Worm (Caenorhabditis elegans) whole organism, L1 larva: ENCODE data around the gene C46F4.3.

Experiments
- C04F5.9 ChIP-seq: sonication (generic microtip); optimal IDR thresholded peaks from 2 replicates; lab custom pipeline; 2016; ENCODE audit warnings: missing genetic modification characterization, missing compliant biosample characterization
- C16A3.4 ChIP-seq: fragments of 150-350 bp; optimal IDR thresholded peaks from 2 replicates; lab custom pipeline; 2014; ENCODE audit warnings: missing biosample characterization, missing genetic modification characterization
- C34B4.2 ChIP-seq: sonication (generic microtip); optimal IDR thresholded peaks from 2 replicates; lab custom pipeline; 2017; ENCODE audit warnings: mild to moderate bottlenecking, missing genetic modification characterization, missing compliant biosample characterization
- aly-2 ChIP-seq: fragments of 150-350 bp; optimal IDR thresholded peaks from 2 replicates; lab custom pipeline; 2014; ENCODE audit warnings: missing biosample characterization, missing genetic modification characterization
- ama-1 ChIP-seq: fragments of 150-350 bp; optimal IDR thresholded peaks from 2 replicates; lab custom pipeline; 2014
- blmp-1 ChIP-seq: fragments of 150-350 bp; optimal IDR thresholded peaks from 2 replicates; lab custom pipeline; 2014; ENCODE audit warnings: missing biosample characterization, missing genetic modification characterization
- ceh-63 ChIP-seq: fragments of 200-800 bp; sonication (Bioruptor generic); optimal IDR thresholded peaks from 2 replicates; lab custom pipeline; 2018; ENCODE audit warnings: mild to moderate bottlenecking, missing genetic modification characterization, missing compliant biosample characterization
- ceh-8 ChIP-seq: fragments of 200-800 bp; sonication (Bioruptor generic); optimal IDR thresholded peaks from 2 replicates; lab custom pipeline; 2018; ENCODE audit warnings: mild to moderate bottlenecking, missing genetic modification characterization, moderate library complexity, missing compliant biosample characterization
- ceh-90 ChIP-seq: sonication (generic microtip); optimal IDR thresholded peaks from 2 replicates; lab custom pipeline; 2016; ENCODE audit warnings: missing genetic modification characterization, missing compliant biosample characterization
- ces-1 ChIP-seq: fragments of 150-350 bp; optimal IDR thresholded peaks from 2 replicates; lab custom pipeline; 2014; ENCODE audit warnings: missing biosample characterization, missing genetic modification reagents, missing genetic modification characterization
- dpl-1 ChIP-seq, 3 experiments: fragments of 150-350 bp in 2 of 3; sonication (generic microtip) in 1 of 3; optimal IDR thresholded peaks; 2 replicates each; lab custom pipeline; 2014 to 2017; ENCODE audit warnings: missing biosample characterization in 3 of 3, missing genetic modification characterization in 3 of 3, missing genetic modification reagents in 3 of 3
- efl-1 ChIP-seq, 4 experiments: fragments of 150-350 bp; optimal IDR thresholded peaks in 3 of 4; peaks in 1 of 4; 1 replicate in 1 of 4; 2 replicates in 3 of 4; lab custom pipeline; 2014; ENCODE audit warnings: missing biosample characterization in 2 of 4, missing genetic modification characterization in 2 of 4, missing genetic modification reagents in 2 of 4
- efl-3 ChIP-seq: fragments of 200-800 bp; sonication (Bioruptor generic); optimal IDR thresholded peaks from 2 replicates; lab custom pipeline; 2018; ENCODE audit warnings: mild to moderate bottlenecking, missing genetic modification characterization, missing compliant biosample characterization
- elt-2 ChIP-seq: sonication (generic microtip); optimal IDR thresholded peaks from 2 replicates; lab custom pipeline; 2016; ENCODE audit warnings: missing genetic modification characterization, mild to moderate bottlenecking, inconsistent platforms, missing compliant biosample characterization, missing genetic modification reagents
- elt-3 ChIP-seq, 6 experiments: fragments of 150-350 bp in 1 of 6; sonication (generic microtip); optimal IDR thresholded peaks; 2 replicates each; lab custom pipeline; 2017 to 2018; ENCODE audit warnings: missing biosample characterization in 6 of 6, missing genetic modification characterization in 6 of 6, inconsistent platforms in 1 of 6
- ets-5 ChIP-seq: fragments of 200-800 bp; sonication (Bioruptor generic); IDR thresholded peaks from 2 replicates; pipeline ENCODE4 v1.3.6; 2022; ENCODE audit warnings: missing genetic modification characterization, missing compliant biosample characterization
- fkh-4 ChIP-seq: sonication (generic microtip); optimal IDR thresholded peaks from 2 replicates; lab custom pipeline; 2016; ENCODE audit warnings: missing compliant biosample characterization, missing genetic modification characterization, borderline replicate concordance
- fos-1 ChIP-seq: fragments of 150-350 bp; optimal IDR thresholded peaks from 2 replicates; lab custom pipeline; 2014; ENCODE audit warnings: missing biosample characterization, missing genetic modification characterization
- grh-1 ChIP-seq: fragments of 200-800 bp; sonication (Bioruptor generic); IDR thresholded peaks from 2 replicates; pipeline ENCODE4 v1.3.6; 2022; ENCODE audit warnings: missing genetic modification reagents, missing genetic modification characterization, missing compliant biosample characterization
- hlh-17 ChIP-seq: fragments of 200-800 bp; sonication (Bioruptor generic); optimal IDR thresholded peaks from 2 replicates; lab custom pipeline; 2018; ENCODE audit warnings: missing genetic modification characterization, mild to moderate bottlenecking, missing compliant biosample characterization, moderate library complexity, borderline replicate concordance
- hlh-4 ChIP-seq: sonication (generic microtip); optimal IDR thresholded peaks from 2 replicates; lab custom pipeline; 2016; ENCODE audit warnings: mild to moderate bottlenecking, missing genetic modification characterization, missing compliant biosample characterization
- hpl-2 ChIP-seq: fragments of 150-350 bp; optimal IDR thresholded peaks from 2 replicates; lab custom pipeline; 2014; ENCODE audit warnings: missing biosample characterization, missing genetic modification reagents, missing genetic modification characterization
- isw-1 ChIP-seq: fragments of 200-800 bp; sonication (Bioruptor generic); IDR thresholded peaks from 2 replicates; pipeline ENCODE4 v1.3.6; 2022; ENCODE audit warnings: missing genetic modification characterization, missing compliant biosample characterization
- jun-1 ChIP-seq: fragments of 150-350 bp; optimal IDR thresholded peaks from 2 replicates; lab custom pipeline; 2014; ENCODE audit warnings: missing biosample characterization, missing genetic modification reagents, missing genetic modification characterization
- lin-15B ChIP-seq: fragments of 150-350 bp; sonication (generic microtip); optimal IDR thresholded peaks from 3 replicates; lab custom pipeline; 2014; ENCODE audit warnings: missing biosample characterization, missing genetic modification characterization
- lin-35 ChIP-seq, 2 experiments: fragments of 150-350 bp; optimal IDR thresholded peaks; 2 replicates each; lab custom pipeline; 2014; ENCODE audit warnings: missing biosample characterization in 2 of 2, missing genetic modification characterization in 2 of 2, missing genetic modification reagents in 2 of 2
- lir-3 ChIP-seq: sonication (generic microtip); optimal IDR thresholded peaks from 2 replicates; lab custom pipeline; 2016; ENCODE audit warnings: mild to moderate bottlenecking, missing genetic modification characterization, moderate library complexity, missing compliant biosample characterization; ENCODE audit not compliant: poor library complexity
- lsy-2 ChIP-seq, 2 experiments: fragments of 150-350 bp; optimal IDR thresholded peaks; 2 replicates each; lab custom pipeline; 2014; ENCODE audit warnings: missing biosample characterization in 2 of 2, missing genetic modification characterization in 2 of 2
- mdl-1 ChIP-seq, 2 experiments: fragments of 150-350 bp; optimal IDR thresholded peaks; 2 replicates each; lab custom pipeline; 2014 to 2017; ENCODE audit warnings: missing biosample characterization in 2 of 2, missing genetic modification characterization in 2 of 2, inconsistent platforms in 1 of 2
- mef-2 ChIP-seq: fragments of 150-350 bp; optimal IDR thresholded peaks from 2 replicates; lab custom pipeline; 2014; ENCODE audit warnings: missing biosample characterization, missing genetic modification characterization
- mep-1 ChIP-seq: fragments of 150-350 bp; optimal IDR thresholded peaks from 2 replicates; lab custom pipeline; 2014; ENCODE audit warnings: missing biosample characterization, missing genetic modification characterization
- nhr-11 ChIP-seq: fragments of 150-350 bp; optimal IDR thresholded peaks from 2 replicates; lab custom pipeline; 2014; ENCODE audit warnings: missing biosample characterization, missing genetic modification characterization
- nhr-12 ChIP-seq: sonication (generic microtip); optimal IDR thresholded peaks from 2 replicates; lab custom pipeline; 2017; ENCODE audit warnings: missing biosample characterization, missing genetic modification characterization
- nhr-47 ChIP-seq: sonication (generic microtip); optimal IDR thresholded peaks from 2 replicates; lab custom pipeline; 2016; ENCODE audit warnings: mild to moderate bottlenecking, missing genetic modification characterization, moderate library complexity, missing compliant biosample characterization
- nhr-71 ChIP-seq: sonication (generic microtip); optimal IDR thresholded peaks from 2 replicates; lab custom pipeline; 2016; ENCODE audit warnings: mild to moderate bottlenecking, missing genetic modification characterization, moderate library complexity, missing compliant biosample characterization
- nhr-85 ChIP-seq: sonication (generic microtip); peaks from one replicate; lab custom pipeline; 2016; ENCODE audit warnings: missing genetic modification characterization, inconsistent platforms, missing compliant biosample characterization
- pag-3 ChIP-seq: sonication (generic microtip); optimal IDR thresholded peaks from 2 replicates; lab custom pipeline; 2017; ENCODE audit warnings: missing genetic modification characterization, mild to moderate bottlenecking, missing compliant biosample characterization, antibody characterized with exemption, borderline replicate concordance; ENCODE audit not compliant: insufficient read depth
- pqm-1 ChIP-seq: sonication (generic microtip); optimal IDR thresholded peaks from 3 replicates; lab custom pipeline; 2017; ENCODE audit warnings: missing biosample characterization, missing genetic modification characterization
- skn-1 ChIP-seq: fragments of 150-350 bp; optimal IDR thresholded peaks from 2 replicates; lab custom pipeline; 2014; ENCODE audit warnings: missing biosample characterization, missing genetic modification characterization
- snpc-4 ChIP-seq: fragments of 150-350 bp; optimal IDR thresholded peaks from 2 replicates; lab custom pipeline; 2014; ENCODE audit warnings: missing biosample characterization, missing genetic modification characterization
- sox-4 ChIP-seq: sonication (generic microtip); optimal IDR thresholded peaks from 2 replicates; lab custom pipeline; 2016; ENCODE audit warnings: missing genetic modification characterization, missing compliant biosample characterization
- sup-37 ChIP-seq: fragments of 200-800 bp; sonication (Bioruptor generic); optimal IDR thresholded peaks from 2 replicates; lab custom pipeline; 2018; ENCODE audit warnings: mild to moderate bottlenecking, missing genetic modification characterization, missing compliant biosample characterization
- swsn-7 ChIP-seq: sonication (generic microtip); optimal IDR thresholded peaks from 2 replicates; lab custom pipeline; 2016; ENCODE audit warnings: missing genetic modification characterization, missing compliant biosample characterization
- tbx-2 ChIP-seq: sonication (generic microtip); optimal IDR thresholded peaks from 2 replicates; lab custom pipeline; 2016; ENCODE audit warnings: missing genetic modification characterization, missing compliant biosample characterization
- unc-30 ChIP-seq: sonication (generic microtip); optimal IDR thresholded peaks from 2 replicates; lab custom pipeline; 2017; ENCODE audit warnings: missing biosample characterization, missing genetic modification characterization
- unc-62 ChIP-seq: fragments of 150-350 bp; optimal IDR thresholded peaks from 2 replicates; lab custom pipeline; 2014; ENCODE audit warnings: missing biosample characterization, missing genetic modification reagents, missing genetic modification characterization
- unc-98 ChIP-seq: fragments of 200-800 bp; sonication (Bioruptor generic); IDR thresholded peaks from 2 replicates; pipeline ENCODE4 v1.3.6; 2022; ENCODE audit warnings: missing genetic modification characterization, missing compliant biosample characterization
- vab-15 ChIP-seq: sonication (generic microtip); optimal IDR thresholded peaks from 2 replicates; lab custom pipeline; 2017; ENCODE audit warnings: missing genotype, mild to moderate bottlenecking, missing genetic modification characterization, missing compliant biosample characterization
- zag-1 ChIP-seq: fragments of 150-350 bp; optimal IDR thresholded peaks from 2 replicates; lab custom pipeline; 2014; ENCODE audit warnings: missing biosample characterization, missing genetic modification characterization
- zip-4 ChIP-seq: fragments of 200-800 bp; sonication (Bioruptor generic); optimal IDR thresholded peaks from 2 replicates; lab custom pipeline; 2018; ENCODE audit warnings: mild to moderate bottlenecking, missing genetic modification characterization, moderate library complexity, missing compliant biosample characterization
- ztf-11 ChIP-seq, 2 experiments: sonication (generic microtip); optimal IDR thresholded peaks; 2 replicates each; lab custom pipeline; 2016 to 2017; ENCODE audit warnings: missing genetic modification characterization in 2 of 2, missing biosample characterization in 1 of 2, missing compliant biosample characterization in 1 of 2
- ztf-4 ChIP-seq: fragments of 150-350 bp; optimal IDR thresholded peaks from 2 replicates; lab custom pipeline; 2014; ENCODE audit warnings: missing biosample characterization, missing genetic modification characterization

The C46F4.3 gene

DNA sequence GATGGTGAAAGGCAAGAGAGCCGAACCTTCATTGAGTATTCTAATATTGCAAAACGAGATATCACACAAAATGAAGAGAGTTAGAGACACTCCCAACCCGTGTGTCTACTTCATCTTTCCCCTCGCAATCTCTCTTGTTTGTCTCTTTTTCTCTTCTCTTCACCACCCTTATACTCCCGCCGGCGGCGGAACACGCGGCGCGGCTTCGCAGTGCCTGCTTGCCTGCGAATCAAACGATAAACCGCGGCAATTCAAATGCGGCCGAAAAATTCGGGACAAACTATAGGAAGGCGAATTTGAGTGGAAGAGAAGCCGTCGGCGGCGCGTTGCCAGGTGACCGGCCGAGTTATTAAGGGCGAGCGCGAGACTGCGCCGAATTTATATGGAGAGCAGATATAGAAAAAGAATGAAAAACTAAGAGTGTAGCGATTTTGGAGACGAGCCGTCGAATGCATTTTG, 49.0 kb downstream of the C46F4.3 start, which contains the start of gene klp-13 (continued):
- TF ChIP-seq ztf-4, result peak; percentile 43
- peak; percentile 91 for TF ChIP-seq nhr-47 (tag; lab: Kevin White, UChicago)
- peak; percentile 67 to 92 for TF ChIP-seq efl-1 (optimal IDR thresholded peaks at IDR 0.05; lab: Kevin White, UChicago)
- TF ChIP-seq efl-1 (GFP tag; optimal IDR thresholded peaks at IDR 0.05 in 1 of 2; lab: Kevin White, UChicago), result peak; percentile 94 to 99
- peak; percentile 91 for TF ChIP-seq C16A3.4 (tag; lab: Kevin White, UChicago)
- no peak for TF ChIP-seq hpl-2 (GFP tag; lab: Kevin White, UChicago)
- TF ChIP-seq efl-3 (GFP tag; lab: Kevin White, UChicago), result no peak
- TF ChIP-seq ceh-8 (GFP tag; lab: Kevin White, UChicago), result peak; percentile 69
- TF ChIP-seq nhr-71, result peak; percentile 94
- peak; percentile 65 for TF ChIP-seq sox-4 (tag; lab: Kevin White, UChicago)
- peak; percentile 89 for TF ChIP-seq tbx-2 (tag; lab: Kevin White, UChicago)
- no peak for TF ChIP-seq ceh-63 (GFP tag; lab: Kevin White, UChicago)
- TF ChIP-seq ama-1 (lab: Kevin White, UChicago), result peak; percentile 2
- TF ChIP-seq snpc-4 (tag; lab: Kevin White, UChicago), result peak; percentile 5
- no peak for TF ChIP-seq hlh-4 (tag; lab: Kevin White, UChicago)
- TF ChIP-seq blmp-1 (tag; lab: Kevin White, UChicago), result peak; percentile 81
- TF ChIP-seq isw-1 (GFP tag; lab: Robert Waterston, UW), result peak; percentile 55; the same call in 1 of the 2 replicates
- TF ChIP-seq jun-1 (tag; lab: Kevin White, UChicago), result peak; percentile 74
- TF ChIP-seq aly-2 (tag; lab: Kevin White, UChicago), result peak; percentile 38
- peak; percentile 64 for TF ChIP-seq lir-3 (tag; lab: Kevin White, UChicago)
- TF ChIP-seq hlh-17 (GFP tag; lab: Kevin White, UChicago), result no peak
- peak; percentile 85 for TF ChIP-seq fos-1
- no peak for TF ChIP-seq ets-5 (GFP tag; lab: Robert Waterston, UW)
- TF ChIP-seq zip-4 (GFP tag; lab: Kevin White, UChicago), result no peak
- no peak for TF ChIP-seq unc-30 (tag; lab: Kevin White, UChicago)
- TF ChIP-seq C04F5.9 (tag; lab: Kevin White, UChicago), result no peak
- TF ChIP-seq dpl-1 (GFP tag; optimal IDR thresholded peaks at IDR 0.05; lab: Kevin White, UChicago), result peak; percentile 89 to 93 (median 90)
- TF ChIP-seq elt-2 (tag; lab: Kevin White, UChicago), result peak; percentile 61
- TF ChIP-seq sup-37 (GFP tag; lab: Kevin White, UChicago), result peak; percentile 41
- peak in 1 of 2 experiments; percentile 61 for TF ChIP-seq ztf-11 (tag; optimal IDR thresholded peaks at IDR 0.05; lab: Kevin White, UChicago)
- no peak for TF ChIP-seq fkh-4 (tag; lab: Kevin White, UChicago)
- TF ChIP-seq lin-35 (GFP tag; optimal IDR thresholded peaks at IDR 0.05; lab: Kevin White, UChicago), result peak; percentile 92 to 97
- peak in 3 of 6 experiments; percentile 14 to 89 (median 20) for TF ChIP-seq elt-3 (tag; optimal IDR thresholded peaks at IDR 0.05; lab: Kevin White, UChicago)
- no peak for TF ChIP-seq zag-1 (tag; lab: Kevin White, UChicago)
- TF ChIP-seq C34B4.2 (tag; lab: Kevin White, UChicago), result no peak
- TF ChIP-seq nhr-12 (tag; lab: Kevin White, UChicago), result no peak
- no peak for TF ChIP-seq ces-1 (GFP tag; lab: Kevin White, UChicago)
- no peak for TF ChIP-seq unc-98 (GFP tag; lab: Robert Waterston, UW)
- TF ChIP-seq grh-1 (GFP tag; lab: Robert Waterston, UW), result no peak
- TF ChIP-seq lsy-2 (tag; optimal IDR thresholded peaks at IDR 0.05; lab: Kevin White, UChicago), result peak; percentile 77 to 94
- TF ChIP-seq ceh-90 (tag; lab: Kevin White, UChicago), result no peak
- TF ChIP-seq nhr-11 (tag; lab: Kevin White, UChicago), result peak; percentile 53
- TF ChIP-seq lin-15B (tag; lab: Kevin White, UChicago), result peak; percentile 80
- no peak for TF ChIP-seq pag-3 (tag; lab: Kevin White, UChicago)
- TF ChIP-seq skn-1 (tag; lab: Kevin White, UChicago), result peak; percentile 87
- TF ChIP-seq vab-15 (tag; lab: Kevin White, UChicago), result peak; percentile 47
- peak; percentile 88 for TF ChIP-seq swsn-7 (tag; lab: Kevin White, UChicago)
- peak; percentile 85 for TF ChIP-seq mep-1
- no peak for TF ChIP-seq pqm-1 (tag; lab: Kevin White, UChicago)
- TF ChIP-seq mef-2 (tag; lab: Kevin White, UChicago), result peak; percentile 54
- TF ChIP-seq unc-62, result no peak
- TF ChIP-seq nhr-85, result peak; percentile 88
- peak in 1 of 2 experiments; percentile 86 for TF ChIP-seq mdl-1 (tag; optimal IDR thresholded peaks at IDR 0.05; lab: Kevin White, UChicago)
